Worm (Caenorhabditis elegans): ENCODE results near the gene AH9.6.

DNA sequence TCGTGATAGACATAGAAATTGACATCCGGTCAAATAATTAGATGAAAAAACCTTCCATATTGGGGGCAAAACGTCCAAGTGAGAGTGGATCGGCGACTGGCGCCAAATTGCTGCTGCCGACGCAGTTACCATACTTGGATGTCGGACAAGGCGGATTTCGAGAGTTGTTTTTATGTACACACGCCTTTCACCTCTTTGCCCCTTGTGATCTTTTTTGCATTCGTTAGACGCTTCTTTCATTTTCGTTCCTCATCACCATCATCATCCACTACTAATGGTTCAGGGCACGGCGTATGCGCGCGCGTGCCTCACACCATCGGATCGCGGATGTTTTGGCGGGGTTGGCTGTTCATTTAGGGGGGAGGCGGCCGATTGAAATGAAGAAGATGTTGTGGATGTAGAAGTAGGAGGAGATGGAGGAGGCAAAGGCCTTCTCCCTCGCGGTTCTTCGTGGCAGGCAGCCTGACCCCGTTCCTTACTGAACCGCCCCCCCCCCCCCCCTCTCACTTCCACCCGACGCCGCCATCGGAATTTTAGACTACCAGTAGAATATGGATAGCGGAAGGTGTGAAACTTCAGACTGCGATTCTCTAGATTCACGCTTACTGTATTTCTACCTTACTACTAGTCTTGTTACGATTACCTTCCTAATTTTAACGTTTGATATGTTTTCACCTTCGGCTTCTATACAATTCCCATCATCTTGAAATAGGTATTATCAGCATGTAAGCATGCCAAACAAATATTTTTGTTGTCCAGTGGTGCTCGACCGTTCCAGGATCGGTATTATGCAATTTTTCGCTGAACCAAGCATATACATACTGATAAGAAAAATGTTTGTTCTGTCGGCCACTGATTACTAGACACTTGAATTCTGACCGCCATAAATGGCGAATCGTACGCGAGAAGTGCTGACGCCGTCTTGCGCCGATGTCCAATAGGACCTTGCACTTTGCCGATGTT lies 54.3 kb downstream of the AH9.6 start:
- no peak for TF ChIP-seq K12H6.12 (tag; optimal IDR thresholded peaks at IDR 0.05)
- TF ChIP-seq K11D2.4 (GFP tag; IDR thresholded peaks at IDR 0.05) = no peak
- no peak for TF ChIP-seq mxl-1 (tag; optimal IDR thresholded peaks at IDR 0.05)
- no peak for TF ChIP-seq snpc-4 (GFP tag; optimal IDR thresholded peaks at IDR 0.05)
- TF ChIP-seq snpc-4 (tag; optimal IDR thresholded peaks at IDR 0.05) = no peak
- no peak for TF ChIP-seq him-1 (tag; optimal IDR thresholded peaks at IDR 0.05)
- TF ChIP-seq ztf-28 (GFP tag; IDR thresholded peaks at IDR 0.05) = no peak
- no peak for TF ChIP-seq madf-8 (GFP tag; conservative IDR thresholded peaks at IDR 0.05)
- TF ChIP-seq lsy-27 (tag; optimal IDR thresholded peaks at IDR 0.05; ENCODE audit: borderline replicate concordance, insufficient read depth) = no peak
- no peak for TF ChIP-seq ama-1 (optimal IDR thresholded peaks at IDR 0.05)
- TF ChIP-seq ama-1 (GFP tag; optimal IDR thresholded peaks at IDR 0.05) = no peak
- TF ChIP-seq chd-7 (tag; optimal IDR thresholded peaks at IDR 0.05) = no peak
- no peak for TF ChIP-seq F23B12.7 (tag; optimal IDR thresholded peaks at IDR 0.05; ENCODE audit: insufficient read depth)
- TF ChIP-seq aptf-2 (GFP tag; conservative IDR thresholded peaks at IDR 0.05) = no peak
